Worm (Caenorhabditis elegans) whole organism, early embryonic: ENCODE data around the gene M106.3.

ENCODE experiments used
- B0310.2 ChIP-seq: sonication (generic microtip); optimal IDR thresholded peaks from 2 replicates; lab custom pipeline; 2016; ENCODE audit warnings: mild to moderate bottlenecking, missing genetic modification characterization, missing compliant biosample characterization
- ama-1 ChIP-seq: fragments of 150-350 bp; optimal IDR thresholded peaks from 2 replicates; lab custom pipeline; 2014
- flt-1 ChIP-seq: fragments of 200-800 bp; sonication (Bioruptor generic); IDR thresholded peaks from 2 replicates; pipeline ENCODE4 v1.3.6; 2022; ENCODE audit warnings: missing genetic modification characterization, missing compliant biosample characterization
- hmg-4 ChIP-seq: fragments of 200-800 bp; sonication (Bioruptor generic); optimal IDR thresholded peaks from 2 replicates; lab custom pipeline; 2018; ENCODE audit warnings: mild to moderate bottlenecking, missing genetic modification characterization, missing compliant biosample characterization
- pes-1 ChIP-seq: fragments of 200-800 bp; sonication (Bioruptor generic); IDR thresholded peaks from 2 replicates; pipeline ENCODE4 v1.3.6; 2022; ENCODE audit warnings: missing genetic modification reagents, missing genetic modification characterization, missing compliant biosample characterization
- scrt-1 ChIP-seq: fragments of 200-800 bp; sonication (Bioruptor generic); IDR thresholded peaks from 2 replicates; pipeline ENCODE4 v1.3.6; 2022; ENCODE audit warnings: missing genetic modification characterization, missing compliant biosample characterization
- tbx-11 ChIP-seq: fragments of 200-800 bp; sonication (Bioruptor generic); IDR thresholded peaks from 2 replicates; pipeline ENCODE4 v1.3.6; 2022; ENCODE audit warnings: missing genetic modification characterization, missing compliant biosample characterization

DNA sequence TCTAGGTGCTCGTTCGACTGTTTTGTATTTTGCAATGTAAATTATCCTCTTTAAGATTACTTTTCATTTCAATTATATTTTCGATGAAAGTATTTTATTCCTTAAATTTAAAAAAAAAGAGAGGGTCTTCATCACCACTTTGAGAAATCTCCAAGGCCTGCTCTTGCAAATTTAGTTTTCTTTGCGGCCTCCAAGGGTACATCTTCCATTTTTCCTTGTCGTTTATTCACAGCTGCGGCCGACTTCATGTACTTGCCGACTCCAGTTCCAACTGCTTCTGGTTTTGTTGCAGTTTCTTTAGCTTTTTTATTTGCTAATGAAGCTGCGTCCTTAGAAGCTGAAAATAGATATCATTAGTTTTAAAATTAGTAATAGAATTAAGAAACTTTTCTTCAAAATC, 10.0 kb upstream of the M106.3 start:
- TF ChIP-seq flt-1 (GFP tag; lab: Robert Waterston, UW) (no peak), B0310.2 (tag; lab: Kevin White, UChicago) (no peak), tbx-11 (GFP tag; lab: Robert Waterston, UW) (no peak), scrt-1 (no peak), ama-1 (lab: Kevin White, UChicago) (no peak), hmg-4 (GFP tag; lab: Kevin White, UChicago) (no peak), pes-1 (GFP tag; lab: Robert Waterston, UW) (no peak)
